Worm (Caenorhabditis elegans): ENCODE data around the gene F32E10.5.

The F32E10.5 gene

DNA sequence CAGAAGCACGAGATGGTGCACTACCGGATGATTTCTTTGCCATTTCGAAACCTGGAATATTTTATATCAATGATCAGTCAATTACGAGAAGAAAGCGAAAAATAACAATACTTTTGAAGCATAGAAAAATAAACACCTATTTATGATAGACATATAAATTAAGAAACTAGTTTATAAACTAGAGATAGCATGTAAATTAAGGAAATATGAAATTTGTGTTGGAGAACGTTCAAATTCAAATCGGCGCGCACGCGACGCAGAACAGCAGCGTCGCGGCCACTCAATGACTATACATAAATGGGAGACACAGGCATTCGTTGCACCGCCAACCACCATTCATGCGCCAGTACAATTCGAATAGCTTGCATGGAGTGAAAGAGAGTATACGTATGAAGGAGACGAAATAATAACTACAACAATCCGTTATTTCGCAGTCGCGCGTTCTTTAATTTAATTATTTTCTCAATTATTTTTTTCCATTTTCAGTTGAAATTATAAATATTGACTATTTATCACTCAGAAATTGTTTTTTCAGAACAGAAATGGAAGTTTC lies 2.0 kb upstream of the F32E10.5 start, which contains the start of the genes cec-5 and nol-10 (continued):
- TF ChIP-seq Y105C5A.15 (GFP tag; IDR thresholded peaks at IDR 0.05) (no peak), mep-1 (tag; optimal IDR thresholded peaks at IDR 0.05) (peak; percentile 91), daf-16 (GFP tag; optimal IDR thresholded peaks at IDR 0.05) (peak in 1 of 2 experiments; percentile 24), daf-16 (tag; optimal IDR thresholded peaks at IDR 0.05) (peak; percentile 76), nhr-77 (tag; optimal IDR thresholded peaks at IDR 0.05) (peak; percentile 52), dve-1 (tag; optimal IDR thresholded peaks at IDR 0.05; ENCODE audit: insufficient read depth) (peak; percentile 91), zag-1 (tag; optimal IDR thresholded peaks at IDR 0.05) (no peak), nhr-28 (tag; optimal IDR thresholded peaks at IDR 0.05) (peak; percentile 55), ceh-20 (GFP tag; IDR thresholded peaks at IDR 0.05) (no peak)

- no peak for TF ChIP-seq lin-38 (GFP tag; IDR thresholded peaks at IDR 0.05)
- no peak for TF ChIP-seq hmg-1.1 (GFP tag; IDR thresholded peaks at IDR 0.05)
- TF ChIP-seq cey-2 (tag; optimal IDR thresholded peaks at IDR 0.05; ENCODE audit: borderline replicate concordance, insufficient read depth) = no peak
- no peak for TF ChIP-seq tra-1 (GFP tag; IDR thresholded peaks at IDR 0.05)
- TF ChIP-seq lin-39 (tag; optimal IDR thresholded peaks at IDR 0.05) = no peak
- no peak for TF ChIP-seq egl-27 (tag; optimal IDR thresholded peaks at IDR 0.05)
Measured at ce11 chrIV:7575147-7575768, 2.9 kb downstream of the F32E10.5 start, which contains the start of gene cec-4. TSS of gene cec-4 (plus strand) at chrIV:7575718.

- TF ChIP-seq nhr-102 (tag; optimal IDR thresholded peaks at IDR 0.05) (peak; percentile 81), duxl-1 (tag; optimal IDR thresholded peaks at IDR 0.05; ENCODE audit: poor library complexity) (peak; percentile 94), unc-39 (tag; optimal IDR thresholded peaks at IDR 0.05) (no peak), aly-2 (tag; optimal IDR thresholded peaks at IDR 0.05) (peak; percentile 85), ceh-32 (tag; optimal IDR thresholded peaks at IDR 0.05; ENCODE audit: poor library complexity) (peak; percentile 31), nhr-41 (GFP tag; IDR thresholded peaks at IDR 0.05) (peak; percentile 93), lsy-2 (tag; optimal IDR thresholded peaks at IDR 0.05) (peak in 1 of 2 experiments; percentile 75), zfp-3 (GFP tag; conservative IDR thresholded peaks at IDR 0.05) (peak; percentile 84), lin-39 (tag; optimal IDR thresholded peaks at IDR 0.05) (no peak), ctbp-1 (GFP tag; IDR thresholded peaks at IDR 0.05) (peak; percentile 94), hlh-11 (tag; optimal IDR thresholded peaks at IDR 0.05) (peak; percentile 59), egl-43 (GFP tag; IDR thresholded peaks at IDR 0.05) (peak; percentile 98), sdz-12 (GFP tag; optimal IDR thresholded peaks at IDR 0.05) (peak; percentile 95), ceh-20 (GFP tag; IDR thresholded peaks at IDR 0.05) (no peak; the same call in none of the 2 replicates), tag-97 (GFP tag; IDR thresholded peaks at IDR 0.05) (no peak), arid-1 (GFP tag; conservative IDR thresholded peaks at IDR 0.05) (no peak; the same call in 1 of the 2 replicates), ZK337.2 (GFP tag; IDR thresholded peaks at IDR 0.05) (peak; percentile 74; the same call in 1 of the 2 replicates), ztf-11 (tag; optimal IDR thresholded peaks at IDR 0.05) (no peak), dve-1 (tag; optimal IDR thresholded peaks at IDR 0.05; ENCODE audit: insufficient read depth) (peak; percentile 89), php-3 (GFP tag; IDR thresholded peaks at IDR 0.05) (peak; percentile 89), lin-15B (tag; optimal IDR thresholded peaks at IDR 0.05) (no peak), ztf-7 (tag; optimal IDR thresholded peaks at IDR 0.05) (peak; percentile 71), mxl-2 (GFP tag; conservative IDR thresholded peaks at IDR 0.05) (peak; percentile 80), snpc-4 (tag; optimal IDR thresholded peaks at IDR 0.05) (no peak), T26A8.4 (GFP tag; IDR thresholded peaks at IDR 0.05) (peak; percentile 88), pqm-1 (tag; optimal IDR thresholded peaks at IDR 0.05) (peak; percentile 7), nhr-77 (tag; optimal IDR thresholded peaks at IDR 0.05) (peak; percentile 4), nhr-237 (tag; optimal IDR thresholded peaks at IDR 0.05) (no peak), dpl-1 (GFP tag; optimal IDR thresholded peaks at IDR 0.05) (peak; percentile 65), Y105C5A.15 (GFP tag; IDR thresholded peaks at IDR 0.05) (peak; percentile 98), mes-2 (tag; optimal IDR thresholded peaks at IDR 0.05; ENCODE audit: poor library complexity, severe bottlenecking) (peak; percentile 93), mdl-1 (tag; optimal IDR thresholded peaks at IDR 0.05) (peak in 1 of 2 experiments; percentile 21), zip-2 (tag; optimal IDR thresholded peaks at IDR 0.05) (peak; percentile 69), nhr-42 (GFP tag; IDR thresholded peaks at IDR 0.05) (peak; percentile 87), mep-1 (tag; optimal IDR thresholded peaks at IDR 0.05) (peak; percentile 86), F10B5.3 (tag; optimal IDR thresholded peaks at IDR 0.05) (peak; percentile 81)
Measured at ce11 chrIV:7573944-7574343, 4.2 kb downstream of the F32E10.5 start.

Data from whole organism, L4 larva.